Worm (Caenorhabditis elegans): ENCODE data around the gene C09E7.8.

- no peak for TF ChIP-seq F13C5.2 (tag; optimal IDR thresholded peaks at IDR 0.05)
- TF ChIP-seq tbx-11 (GFP tag; IDR thresholded peaks at IDR 0.05): no peak
- no peak for TF ChIP-seq ama-1 (optimal IDR thresholded peaks at IDR 0.05)
- TF ChIP-seq hmbx-1 (tag; optimal IDR thresholded peaks at IDR 0.05): no peak
- no peak for TF ChIP-seq hnd-1 (tag; optimal IDR thresholded peaks at IDR 0.05)
- TF ChIP-seq scrt-1 (GFP tag; IDR thresholded peaks at IDR 0.05): no peak
These were observed 29.2 kb upstream of the C09E7.8 start, which contains the start of gene ddo-3 for ce11 chrIII:6587564-6587963.

Measured in whole organism, early embryonic.